Fruit fly (Drosophila melanogaster): ENCODE results near the gene Tpt.

Tpt gene

DNA sequence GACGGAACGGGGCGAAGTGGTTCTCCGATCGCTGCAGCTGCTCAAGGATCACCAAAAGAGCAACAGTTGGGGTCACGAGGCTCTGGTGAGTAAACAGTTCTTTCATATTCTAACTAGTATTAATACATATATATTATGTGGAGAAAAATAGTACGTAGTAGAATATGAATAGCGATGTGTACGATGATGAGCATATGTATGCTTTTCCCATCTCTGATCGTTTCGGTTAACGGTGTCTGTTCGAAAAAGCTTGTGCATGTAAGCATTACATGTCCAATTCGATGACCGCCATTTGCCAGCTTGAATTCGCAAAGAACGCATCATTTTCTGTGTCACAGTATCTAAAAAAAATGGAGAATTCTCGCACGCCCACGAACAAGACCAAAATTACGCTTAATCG lies 7.6 kb upstream of the Tpt start, which contains the start of the genes Oseg1 and mtrm:
Oseg1 (minus strand) TSS at position 101 of the 400 bp plus-strand sequence.
mtrm (plus strand) TSS at position 288 of the 400 bp plus-strand sequence.
- TF ChIP-seq D1 (tag; optimal IDR thresholded peaks at IDR 0.05) (no peak), Ets98B (GFP tag; IDR thresholded peaks at IDR 0.05) (no peak), Pif1A (GFP tag; optimal IDR thresholded peaks at IDR 0.05) (no peak), fd96Ca (GFP tag; IDR thresholded peaks at IDR 0.05) (no peak), CG14655 (GFP tag; optimal IDR thresholded peaks at IDR 0.05) (no peak), Pif1B (GFP tag; optimal IDR thresholded peaks at IDR 0.05) (no peak), rn (GFP tag; IDR thresholded peaks at IDR 0.05) (no peak), CG15710 (tag; optimal IDR thresholded peaks at IDR 0.05) (no peak), CG34367 (tag; optimal IDR thresholded peaks at IDR 0.05) (no peak), CG10348 (GFP tag; IDR thresholded peaks at IDR 0.05) (no peak), CG12605 (GFP tag; IDR thresholded peaks at IDR 0.05) (no peak), CG8159 (tag; optimal IDR thresholded peaks at IDR 0.05) (no peak), EcR (GFP tag; optimal IDR thresholded peaks at IDR 0.05) (no peak), CG13204 (GFP tag; optimal IDR thresholded peaks at IDR 0.05) (no peak), CG17806 (tag; optimal IDR thresholded peaks at IDR 0.05) (no peak)

DNA sequence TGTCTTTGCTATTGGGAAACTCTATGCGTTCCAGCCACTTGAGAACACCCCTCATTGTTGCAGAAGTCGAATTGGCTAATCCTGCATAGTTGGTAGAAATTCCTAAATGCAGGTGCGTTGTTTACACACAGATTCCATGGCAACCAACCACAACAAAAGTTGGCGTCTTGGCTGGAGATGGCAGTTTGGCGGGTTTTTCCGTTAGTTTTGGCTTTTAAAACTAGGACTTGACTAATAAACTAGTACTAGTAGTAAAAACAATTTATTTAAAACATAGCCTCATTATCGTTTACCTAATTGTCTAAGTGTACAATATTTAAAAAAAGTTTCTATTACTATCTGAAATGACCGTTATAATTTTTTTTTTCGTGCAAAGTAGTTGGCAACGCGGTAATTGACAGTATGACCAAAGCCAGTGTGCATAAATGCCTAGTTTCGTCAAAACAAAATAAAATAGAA lies 6.4 kb upstream of the Tpt start, which contains the start of gene Exo70:
Exo70 (plus strand) TSS at position 413 of the 459 bp plus-strand sequence.
- TF ChIP-seq D1 (tag; optimal IDR thresholded peaks at IDR 0.05) (no peak), CG8159 (tag; optimal IDR thresholded peaks at IDR 0.05) (no peak), rn (GFP tag; IDR thresholded peaks at IDR 0.05) (0 out of 2 replicates have a peak, but pooled peaks have one; percentile 10), gl (tag; optimal IDR thresholded peaks at IDR 0.05) (no peak), CG34367 (tag; optimal IDR thresholded peaks at IDR 0.05) (peak; percentile 32), CG15710 (tag; optimal IDR thresholded peaks at IDR 0.05) (peak; percentile 31), Pif1A (GFP tag; optimal IDR thresholded peaks at IDR 0.05) (no peak), Ets98B (GFP tag; IDR thresholded peaks at IDR 0.05) (no peak), Pif1B (GFP tag; optimal IDR thresholded peaks at IDR 0.05) (no peak)

DNA sequence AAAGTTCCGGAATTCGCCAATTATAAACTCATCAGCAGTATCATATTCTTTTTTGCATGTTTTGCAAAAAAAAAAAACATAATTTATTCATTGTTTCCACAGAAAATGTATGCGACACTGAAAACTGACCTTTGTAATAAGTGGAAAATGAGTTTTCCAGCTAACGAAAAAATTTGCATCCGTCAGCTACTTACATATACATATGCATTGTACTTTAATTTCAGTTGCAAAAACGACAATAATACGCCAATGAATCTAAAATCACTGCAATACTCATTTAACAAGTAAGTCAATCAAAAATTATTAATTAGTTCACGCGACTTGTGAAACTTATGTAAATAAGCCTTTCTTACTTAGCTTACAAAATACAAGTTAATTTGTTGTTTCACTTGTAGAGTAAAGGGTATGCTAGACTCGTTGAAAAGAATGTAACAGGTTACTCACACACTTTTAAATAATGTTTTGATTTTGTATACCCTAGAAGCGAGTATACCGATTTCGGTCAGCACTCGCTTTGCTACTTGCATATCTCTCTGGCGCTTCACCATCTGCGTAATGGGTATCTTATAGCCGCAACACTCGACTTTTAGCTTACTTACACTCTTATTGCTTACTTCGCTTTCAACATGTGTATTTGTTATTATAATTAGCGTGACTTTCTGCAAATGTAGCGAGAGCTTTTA lies 6.2 kb downstream of the Tpt start:
- TF ChIP-seq fd96Ca (GFP tag; IDR thresholded peaks at IDR 0.05) = peak; percentile 86
- TF ChIP-seq CG8301 (tag; optimal IDR thresholded peaks at IDR 0.05) = no peak
- TF ChIP-seq CG13204 (GFP tag; optimal IDR thresholded peaks at IDR 0.05) = no peak
- peak; percentile 63; the same call in 1 of the 2 replicates for TF ChIP-seq rn (GFP tag; IDR thresholded peaks at IDR 0.05)
- TF ChIP-seq EcR (GFP tag; optimal IDR thresholded peaks at IDR 0.05) = no peak
- TF ChIP-seq Pif1B (GFP tag; optimal IDR thresholded peaks at IDR 0.05) = no peak
- peak; percentile 81 for TF ChIP-seq Snoo (tag; optimal IDR thresholded peaks at IDR 0.05)
- peak; percentile 86 for TF ChIP-seq CG32121 (GFP tag; IDR thresholded peaks at IDR 0.05)
- TF ChIP-seq CG34367 (tag; optimal IDR thresholded peaks at IDR 0.05) = peak; percentile 72
- no peak for TF ChIP-seq CG14655 (GFP tag; optimal IDR thresholded peaks at IDR 0.05)
- TF ChIP-seq CG15710 (tag; optimal IDR thresholded peaks at IDR 0.05) = peak; percentile 84
- TF ChIP-seq Pif1A (GFP tag; optimal IDR thresholded peaks at IDR 0.05) = no peak
- no peak for TF ChIP-seq CG10348 (GFP tag; IDR thresholded peaks at IDR 0.05)
- TF ChIP-seq Ets98B (GFP tag; IDR thresholded peaks at IDR 0.05) = peak; percentile 84
- peak; percentile 66 for TF ChIP-seq CG9948 (tag; optimal IDR thresholded peaks at IDR 0.05)
- peak; percentile 65 for TF ChIP-seq CG12605 (GFP tag; IDR thresholded peaks at IDR 0.05)
- peak; percentile 86 for TF ChIP-seq CG4496 (GFP tag; IDR thresholded peaks at IDR 0.05)
- TF ChIP-seq CG17806 (tag; optimal IDR thresholded peaks at IDR 0.05) = peak; percentile 77
- no peak for TF ChIP-seq CG8159 (tag; optimal IDR thresholded peaks at IDR 0.05)
- TF ChIP-seq gl (tag; optimal IDR thresholded peaks at IDR 0.05) = peak; percentile 75
- TF ChIP-seq D1 (tag; optimal IDR thresholded peaks at IDR 0.05) = no peak

DNA sequence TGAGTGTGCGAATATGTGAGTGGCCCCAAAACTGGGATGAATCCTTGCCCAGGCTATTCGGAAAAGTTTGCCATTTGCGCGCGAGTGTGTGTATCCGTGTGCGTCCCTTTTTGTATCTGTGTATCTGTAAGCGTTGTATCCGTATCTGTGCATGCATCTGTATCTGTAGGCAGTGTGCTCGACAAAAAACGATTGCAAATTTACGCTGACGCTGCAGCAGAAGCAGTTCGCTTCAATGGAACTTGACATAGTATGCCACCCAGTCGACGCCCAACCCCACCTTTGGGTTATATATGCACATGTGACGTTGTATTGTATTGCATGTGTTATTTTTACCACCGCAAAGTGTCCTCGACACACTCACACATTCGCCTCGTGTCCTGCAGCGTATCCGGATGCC lies 8.9 kb downstream of the Tpt start:
- TF ChIP-seq D1 (tag; optimal IDR thresholded peaks at IDR 0.05) (no peak), CG10348 (GFP tag; IDR thresholded peaks at IDR 0.05) (no peak), Pif1B (GFP tag; optimal IDR thresholded peaks at IDR 0.05) (no peak), CG32121 (GFP tag; IDR thresholded peaks at IDR 0.05) (no peak), Ets98B (GFP tag; IDR thresholded peaks at IDR 0.05) (no peak), EcR (GFP tag; optimal IDR thresholded peaks at IDR 0.05) (no peak), CG9948 (tag; optimal IDR thresholded peaks at IDR 0.05) (no peak), Snoo (tag; optimal IDR thresholded peaks at IDR 0.05) (no peak), CG14655 (GFP tag; optimal IDR thresholded peaks at IDR 0.05) (no peak), CG34367 (tag; optimal IDR thresholded peaks at IDR 0.05) (no peak), CG17806 (tag; optimal IDR thresholded peaks at IDR 0.05) (no peak), fd96Ca (GFP tag; IDR thresholded peaks at IDR 0.05) (no peak), CG8301 (tag; optimal IDR thresholded peaks at IDR 0.05) (no peak), gl (tag; optimal IDR thresholded peaks at IDR 0.05) (no peak), CG8159 (tag; optimal IDR thresholded peaks at IDR 0.05) (no peak), CG13204 (GFP tag; optimal IDR thresholded peaks at IDR 0.05) (no peak), CG12605 (GFP tag; IDR thresholded peaks at IDR 0.05) (no peak)

DNA sequence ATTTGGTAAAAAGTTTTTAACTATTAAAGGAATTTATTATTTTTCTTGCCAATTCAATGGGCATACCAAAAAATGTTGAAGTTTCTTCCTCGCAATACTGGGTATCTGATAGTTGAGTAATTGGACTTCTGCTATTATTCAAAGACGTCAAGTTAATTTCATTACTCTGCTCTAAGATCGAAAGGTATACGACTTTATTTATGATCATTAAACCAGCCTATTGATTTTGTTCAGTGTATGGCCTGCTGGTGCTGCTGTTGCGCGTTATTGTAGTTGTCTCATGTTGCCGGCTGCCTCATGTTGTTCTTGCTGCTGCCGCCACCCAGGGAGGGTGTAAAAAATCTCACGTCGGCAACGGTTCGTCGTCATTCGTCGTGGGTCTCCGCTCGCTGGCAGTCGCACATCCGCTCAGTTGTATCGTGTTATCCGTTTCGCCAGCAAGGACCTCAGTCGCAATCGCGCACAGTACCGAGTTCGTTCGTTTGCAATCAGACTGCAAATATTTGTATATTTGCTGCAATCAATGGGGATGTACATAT lies 9.4 kb downstream of the Tpt start, which contains the start of gene CG7120:
CG7120 (plus strand) TSS at position 371 of the 539 bp plus-strand sequence.
- TF ChIP-seq Pif1A (GFP tag; optimal IDR thresholded peaks at IDR 0.05) = peak; percentile 32
- TF ChIP-seq Snoo (tag; optimal IDR thresholded peaks at IDR 0.05) = no peak
- 0 out of 2 replicates have a peak, but pooled peaks have one; percentile 5 for TF ChIP-seq Ets98B (GFP tag; IDR thresholded peaks at IDR 0.05)
- peak; percentile 32 for TF ChIP-seq Pif1B (GFP tag; optimal IDR thresholded peaks at IDR 0.05)
- no peak for TF ChIP-seq CG10348 (GFP tag; IDR thresholded peaks at IDR 0.05)
- peak; percentile 26 for TF ChIP-seq CG34367 (tag; optimal IDR thresholded peaks at IDR 0.05)
- peak; percentile 60 for TF ChIP-seq CG8301 (tag; optimal IDR thresholded peaks at IDR 0.05)
- TF ChIP-seq CG4496 (GFP tag; IDR thresholded peaks at IDR 0.05) = peak; percentile 29; the same call in 1 of the 3 replicates
- TF ChIP-seq CG12605 (GFP tag; IDR thresholded peaks at IDR 0.05) = no peak; the same call in 1 of the 2 replicates
- no peak for TF ChIP-seq rn (GFP tag; IDR thresholded peaks at IDR 0.05)
- no peak for TF ChIP-seq CG32121 (GFP tag; IDR thresholded peaks at IDR 0.05)
- peak; percentile 53 for TF ChIP-seq CG8159 (tag; optimal IDR thresholded peaks at IDR 0.05)
- no peak for TF ChIP-seq CG13204 (GFP tag; optimal IDR thresholded peaks at IDR 0.05)
- peak; percentile 43; the same call in 1 of the 3 replicates for TF ChIP-seq fd96Ca (GFP tag; IDR thresholded peaks at IDR 0.05)
- TF ChIP-seq CG14655 (GFP tag; optimal IDR thresholded peaks at IDR 0.05) = peak; percentile 64
- TF ChIP-seq D1 (tag; optimal IDR thresholded peaks at IDR 0.05) = no peak
- TF ChIP-seq CG17806 (tag; optimal IDR thresholded peaks at IDR 0.05) = no peak
- TF ChIP-seq CG15710 (tag; optimal IDR thresholded peaks at IDR 0.05) = no peak
- TF ChIP-seq CG9948 (tag; optimal IDR thresholded peaks at IDR 0.05) = peak; percentile 31
- no peak for TF ChIP-seq gl (tag; optimal IDR thresholded peaks at IDR 0.05)
- TF ChIP-seq EcR (GFP tag; optimal IDR thresholded peaks at IDR 0.05) = no peak

Data from whole organism, pupa.